Worm (Caenorhabditis elegans) whole organism, young adult: ENCODE measurements around the gene T08B6.1.
A peak's percentile ranks its signal among the peaks of the same experiment; 100 is the strongest.

Source experiments
- B0035.1 ChIP-seq: sonication (generic microtip); optimal IDR thresholded peaks from 2 replicates; lab custom pipeline; 2016; ENCODE audit warnings: missing genetic modification characterization, mild to moderate bottlenecking, missing compliant biosample characterization, missing genotype, missing genetic modification reagents
- B0261.1 ChIP-seq: sonication (generic microtip); optimal IDR thresholded peaks from 2 replicates; lab custom pipeline; 2016; ENCODE audit warnings: mild to moderate bottlenecking, missing genetic modification characterization, moderate library complexity, missing compliant biosample characterization
- C06A6.2 ChIP-seq: fragments of 200-800 bp; sonication (Bioruptor generic); conservative IDR thresholded peaks from 2 replicates; pipeline ENCODE4 v1.3.6; 2022; ENCODE audit warnings: missing genetic modification characterization, missing compliant biosample characterization
- C17E4.6 ChIP-seq: fragments of 200-800 bp; sonication (Bioruptor generic); IDR thresholded peaks from 2 replicates; pipeline ENCODE4 v1.3.6; 2022; ENCODE audit warnings: missing genetic modification reagents, missing genetic modification characterization, missing compliant biosample characterization
- F10E7.11 ChIP-seq: sonication (generic microtip); optimal IDR thresholded peaks from 2 replicates; lab custom pipeline; 2017; ENCODE audit warnings: mild to moderate bottlenecking, missing genetic modification characterization, moderate library complexity, missing compliant biosample characterization
- F22D6.2 ChIP-seq: sonication (generic microtip); optimal IDR thresholded peaks from 2 replicates; lab custom pipeline; 2016; ENCODE audit warnings: mild to moderate bottlenecking, missing genetic modification characterization, missing compliant biosample characterization
- F33H1.4 ChIP-seq: fragments of 200-800 bp; sonication (Bioruptor generic); IDR thresholded peaks from 2 replicates; pipeline ENCODE4 v1.3.6; 2022; ENCODE audit warnings: missing genetic modification reagents, missing genetic modification characterization, missing compliant biosample characterization
- F52B5.7 ChIP-seq: sonication (generic microtip); optimal IDR thresholded peaks from 2 replicates; lab custom pipeline; 2016; ENCODE audit warnings: mild to moderate bottlenecking, missing genetic modification characterization, missing compliant biosample characterization
- F57C9.4 ChIP-seq: sonication (generic microtip); optimal IDR thresholded peaks from 2 replicates; lab custom pipeline; 2017; ENCODE audit warnings: mild to moderate bottlenecking, missing genetic modification characterization, missing compliant biosample characterization
- K12H6.12 ChIP-seq: fragments of 200-800 bp; sonication (Bioruptor generic); optimal IDR thresholded peaks from 2 replicates; lab custom pipeline; 2018; ENCODE audit warnings: mild to moderate bottlenecking, missing genetic modification characterization, missing compliant biosample characterization
- T26A5.8 ChIP-seq: sonication (generic microtip); optimal IDR thresholded peaks from 2 replicates; lab custom pipeline; 2016; ENCODE audit warnings: missing genetic modification characterization, missing compliant biosample characterization
- Y53G8AR.9 ChIP-seq: fragments of 200-800 bp; sonication (Bioruptor generic); conservative IDR thresholded peaks from 2 replicates; pipeline ENCODE4 v1.3.6; 2022; ENCODE audit warnings: missing genetic modification reagents, missing genetic modification characterization, missing compliant biosample characterization
- Y56A3A.18 ChIP-seq: fragments of 200-800 bp; sonication (Bioruptor generic); IDR thresholded peaks from 2 replicates; pipeline ENCODE4 v1.3.6; 2022; ENCODE audit warnings: missing genetic modification reagents, missing genetic modification characterization, missing compliant biosample characterization
- Y79H2A.3 ChIP-seq: fragments of 200-800 bp; sonication (Bioruptor generic); conservative IDR thresholded peaks from 2 replicates; pipeline ENCODE4 v1.3.6; 2022; ENCODE audit warnings: missing genetic modification reagents, missing genetic modification characterization, missing compliant biosample characterization
- Y95B8A.8 ChIP-seq: fragments of 200-800 bp; sonication (Bioruptor generic); IDR thresholded peaks from 2 replicates; pipeline ENCODE4 v1.3.6; 2022; ENCODE audit warnings: missing genetic modification reagents, missing genetic modification characterization, missing compliant biosample characterization
- ZK185.1 ChIP-seq: sonication (generic microtip); optimal IDR thresholded peaks from 2 replicates; lab custom pipeline; 2016; ENCODE audit warnings: mild to moderate bottlenecking, missing genetic modification characterization, missing compliant biosample characterization; ENCODE audit not compliant: poor library complexity, severe bottlenecking
- ama-1 ChIP-seq, 3 experiments: fragments of 150-350 bp in 1 of 3; sonication (generic microtip) in 2 of 3; optimal IDR thresholded peaks; 2 replicates each; lab custom pipeline; 2014 to 2018; ENCODE audit warnings: missing biosample characterization in 2 of 3, missing genetic modification characterization in 2 of 3, missing genetic modification reagents in 2 of 3
- aptf-2 ChIP-seq: fragments of 200-800 bp; sonication (Bioruptor generic); conservative IDR thresholded peaks from 2 replicates; pipeline ENCODE4 v1.3.6; 2022; ENCODE audit warnings: missing genetic modification reagents, missing genetic modification characterization, missing compliant biosample characterization
- attf-3 ChIP-seq: fragments of 200-800 bp; sonication (Bioruptor generic); conservative IDR thresholded peaks from 2 replicates; pipeline ENCODE4 v1.3.6; 2022; ENCODE audit warnings: missing genetic modification reagents, missing genetic modification characterization, missing compliant biosample characterization
- attf-5 ChIP-seq: fragments of 200-800 bp; sonication (Bioruptor generic); optimal IDR thresholded peaks from 2 replicates; lab custom pipeline; 2018; ENCODE audit warnings: mild to moderate bottlenecking, missing genetic modification characterization, missing compliant biosample characterization
- bed-1 ChIP-seq: fragments of 200-800 bp; sonication (Bioruptor generic); IDR thresholded peaks from 2 replicates; pipeline ENCODE4 v1.3.6; 2022; ENCODE audit warnings: missing genetic modification reagents, missing genetic modification characterization, missing compliant biosample characterization
- bed-2 ChIP-seq: fragments of 200-800 bp; sonication (Bioruptor generic); IDR thresholded peaks from 2 replicates; pipeline ENCODE4 v1.3.6; 2022; ENCODE audit warnings: missing genetic modification reagents, missing genetic modification characterization, missing compliant biosample characterization
- cebp-1 ChIP-seq, 2 experiments: fragments of 200-800 bp in 1 of 2; sonication (Bioruptor generic) in 1 of 2; sonication (generic microtip) in 1 of 2; IDR thresholded peaks in 1 of 2; optimal IDR thresholded peaks in 1 of 2; 2 replicates each; pipeline versions ENCODE4 v1.3.6 to Lab custom; 2017 to 2022; ENCODE audit warnings: missing compliant biosample characterization in 2 of 2, missing genetic modification characterization in 2 of 2, mild to moderate bottlenecking in 1 of 2, missing genetic modification reagents in 1 of 2, moderate library complexity in 1 of 2
- ceh-58 ChIP-seq: fragments of 200-800 bp; sonication (Bioruptor generic); IDR thresholded peaks from 2 replicates; pipeline ENCODE4 v1.3.6; 2022; ENCODE audit warnings: missing genetic modification characterization, missing compliant biosample characterization
- ceh-91 ChIP-seq: fragments of 200-800 bp; sonication (Bioruptor generic); IDR thresholded peaks from 2 replicates; pipeline ENCODE4 v1.3.6; 2022; ENCODE audit warnings: missing genetic modification reagents, missing genetic modification characterization, missing compliant biosample characterization
- chd-7 ChIP-seq: sonication (generic microtip); optimal IDR thresholded peaks from 2 replicates; lab custom pipeline; 2016; ENCODE audit warnings: mild to moderate bottlenecking, missing genetic modification characterization, moderate library complexity, missing compliant biosample characterization
- dox-1 ChIP-seq: fragments of 200-800 bp; sonication (Bioruptor generic); IDR thresholded peaks from 2 replicates; pipeline ENCODE4 v1.3.6; 2022; ENCODE audit warnings: missing genetic modification reagents, missing genetic modification characterization, missing compliant biosample characterization
- dpff-1 ChIP-seq: sonication (generic microtip); optimal IDR thresholded peaks from 2 replicates; lab custom pipeline; 2017; ENCODE audit warnings: mild to moderate bottlenecking, missing genetic modification characterization, missing compliant biosample characterization
- dpl-1 ChIP-seq: fragments of 150-350 bp; optimal IDR thresholded peaks from 2 replicates; lab custom pipeline; 2014; ENCODE audit warnings: missing biosample characterization, missing genetic modification reagents, missing genetic modification characterization
- egl-44 ChIP-seq: fragments of 200-800 bp; sonication (Bioruptor generic); IDR thresholded peaks from 2 replicates; pipeline ENCODE4 v1.3.6; 2022; ENCODE audit warnings: missing genetic modification reagents, missing genetic modification characterization, missing compliant biosample characterization
- him-1 ChIP-seq: sonication (generic microtip); optimal IDR thresholded peaks from 2 replicates; lab custom pipeline; 2016; ENCODE audit warnings: missing genotype, missing genetic modification reagents, missing genetic modification characterization, missing compliant biosample characterization
- hmg-20 ChIP-seq: fragments of 200-800 bp; sonication (Bioruptor generic); IDR thresholded peaks from 2 replicates; pipeline ENCODE4 v1.3.6; 2022; ENCODE audit warnings: missing genetic modification reagents, missing genetic modification characterization, missing compliant biosample characterization
- hsf-1 ChIP-seq: fragments of 200-800 bp; sonication (Bioruptor generic); IDR thresholded peaks from 2 replicates; pipeline ENCODE4 v1.3.6; 2022; ENCODE audit warnings: missing genetic modification reagents, missing genetic modification characterization, missing compliant biosample characterization
- let-607 ChIP-seq, 2 experiments: fragments of 200-800 bp in 1 of 2; sonication (Bioruptor generic) in 1 of 2; sonication (generic microtip) in 1 of 2; optimal IDR thresholded peaks; 2 replicates each; lab custom pipeline; 2016 to 2018; ENCODE audit warnings: mild to moderate bottlenecking in 2 of 2, missing compliant biosample characterization in 2 of 2, missing genetic modification characterization in 2 of 2, moderate library complexity in 2 of 2, missing genotype in 1 of 2
- lsl-1 ChIP-seq: fragments of 200-800 bp; sonication (Bioruptor generic); optimal IDR thresholded peaks from 2 replicates; lab custom pipeline; 2018; ENCODE audit warnings: mild to moderate bottlenecking, missing genetic modification characterization, moderate library complexity, missing compliant biosample characterization
- mxl-1 ChIP-seq: sonication (generic microtip); optimal IDR thresholded peaks from 2 replicates; lab custom pipeline; 2016; ENCODE audit warnings: missing genetic modification characterization, missing compliant biosample characterization
- nhr-27 ChIP-seq: fragments of 200-800 bp; sonication (Bioruptor generic); optimal IDR thresholded peaks from 2 replicates; lab custom pipeline; 2018; ENCODE audit warnings: mild to moderate bottlenecking, missing genetic modification characterization, moderate library complexity, missing compliant biosample characterization
- nhr-80 ChIP-seq: sonication (generic microtip); optimal IDR thresholded peaks from 2 replicates; lab custom pipeline; 2016; ENCODE audit warnings: missing genetic modification characterization, missing compliant biosample characterization
- nhr-90 ChIP-seq: sonication (generic microtip); optimal IDR thresholded peaks from 2 replicates; lab custom pipeline; 2016; ENCODE audit warnings: missing genotype, mild to moderate bottlenecking, missing genetic modification characterization, missing compliant biosample characterization
- rcor-1 ChIP-seq: fragments of 200-800 bp; sonication (Bioruptor generic); IDR thresholded peaks from 2 replicates; pipeline ENCODE4 v1.3.6; 2022; ENCODE audit warnings: missing genetic modification reagents, missing genetic modification characterization, missing compliant biosample characterization
- rpc-1 ChIP-seq, 2 experiments: fragments of 150-350 bp in 1 of 2; sonication (generic microtip) in 1 of 2; optimal IDR thresholded peaks; 2 replicates each; lab custom pipeline; 2014 to 2018; ENCODE audit warnings: missing biosample characterization in 1 of 2, missing genetic modification characterization in 1 of 2, missing genetic modification reagents in 1 of 2, missing genotype in 1 of 2
- snpc-3.4 ChIP-seq: sonication (generic microtip); optimal IDR thresholded peaks from 2 replicates; lab custom pipeline; 2017; ENCODE audit warnings: missing genetic modification characterization, mild to moderate bottlenecking, missing compliant biosample characterization, antibody characterized with exemption, moderate library complexity, missing genotype, missing genetic modification reagents
- somi-1 ChIP-seq: fragments of 200-800 bp; sonication (Bioruptor generic); optimal IDR thresholded peaks from 2 replicates; lab custom pipeline; 2018; ENCODE audit warnings: mild to moderate bottlenecking, missing genetic modification characterization, missing compliant biosample characterization
- unc-62 ChIP-seq: fragments of 150-350 bp; optimal IDR thresholded peaks from 2 replicates; lab custom pipeline; 2014; ENCODE audit warnings: missing biosample characterization, missing genetic modification reagents, missing genetic modification characterization
- ztf-18 ChIP-seq: sonication (generic microtip); optimal IDR thresholded peaks from 2 replicates; lab custom pipeline; 2016; ENCODE audit warnings: missing genotype, mild to moderate bottlenecking, missing genetic modification characterization, missing compliant biosample characterization
- ztf-22 ChIP-seq: fragments of 200-800 bp; sonication (Bioruptor generic); optimal IDR thresholded peaks from 2 replicates; lab custom pipeline; 2018; ENCODE audit warnings: mild to moderate bottlenecking, missing genetic modification characterization, moderate library complexity, missing compliant biosample characterization

The T08B6.1 gene

ce11 chrIV:4883984-4884383 lies 3.2 kb downstream of the T08B6.1 start, which contains the start of gene str-166:
str-166 (plus strand) TSS chrIV:4884284.
- TF ChIP-seq attf-5 (GFP tag; lab: Kevin White, UChicago) = no peak
- no peak for TF ChIP-seq him-1 (tag; lab: Kevin White, UChicago)
- no peak for TF ChIP-seq rcor-1 (GFP tag; lab: Robert Waterston, UW)
- no peak for TF ChIP-seq hsf-1 (GFP tag; lab: Robert Waterston, UW)
- no peak for TF ChIP-seq let-607 (tag; optimal IDR thresholded peaks at IDR 0.05; lab: Kevin White, UChicago)
- no peak for TF ChIP-seq dpff-1 (tag; lab: Kevin White, UChicago)
- no peak for TF ChIP-seq F33H1.4 (GFP tag; lab: Robert Waterston, UW)
- TF ChIP-seq rpc-1 (optimal IDR thresholded peaks at IDR 0.05; lab: Kevin White, UChicago) = no peak
- no peak for TF ChIP-seq rpc-1 (tag; optimal IDR thresholded peaks at IDR 0.05; lab: Kevin White, UChicago)
- TF ChIP-seq ceh-91 (GFP tag; lab: Robert Waterston, UW) = no peak

- TF ChIP-seq chd-7 (tag; lab: Kevin White, UChicago) = no peak
- TF ChIP-seq Y79H2A.3 (GFP tag; lab: Robert Waterston, UW) = no peak
- peak; percentile 48 for TF ChIP-seq ama-1 (optimal IDR thresholded peaks at IDR 0.05; lab: Kevin White, UChicago)
- TF ChIP-seq ama-1 (GFP tag; optimal IDR thresholded peaks at IDR 0.05; lab: Kevin White, UChicago) = no peak
- TF ChIP-seq T26A5.8 (tag; lab: Kevin White, UChicago) = peak; percentile 45
- no peak; the same call in 1 of the 2 replicates for TF ChIP-seq attf-3 (GFP tag; lab: Robert Waterston, UW)
- no peak for TF ChIP-seq ceh-58 (GFP tag; lab: Robert Waterston, UW)
- peak; percentile 97 for TF ChIP-seq snpc-3.4 (tag; lab: Kevin White, UChicago)
- no peak for TF ChIP-seq ZK185.1 (tag; lab: Kevin White, UChicago)
- TF ChIP-seq dox-1 (GFP tag; lab: Robert Waterston, UW) = no peak
- TF ChIP-seq F57C9.4 (tag; lab: Kevin White, UChicago) = no peak
- peak; percentile 75 for TF ChIP-seq lsl-1 (GFP tag; lab: Kevin White, UChicago)
- 0 out of 2 replicates have a peak, but pooled peaks have one; percentile 58 for TF ChIP-seq Y95B8A.8
- TF ChIP-seq mxl-1 (tag; lab: Kevin White, UChicago) = peak; percentile 13
- TF ChIP-seq K12H6.12 (tag; lab: Kevin White, UChicago) = no peak
- no peak for TF ChIP-seq bed-2
- no peak for TF ChIP-seq nhr-80 (tag; lab: Kevin White, UChicago)
- TF ChIP-seq C17E4.6 (GFP tag; lab: Robert Waterston, UW) = peak; percentile 42; the same call in 1 of the 2 replicates
- no peak for TF ChIP-seq F22D6.2 (tag; lab: Kevin White, UChicago)
- no peak for TF ChIP-seq ztf-22 (GFP tag; lab: Kevin White, UChicago)
- no peak for TF ChIP-seq cebp-1 (GFP tag; IDR thresholded peaks at IDR 0.05; lab: Robert Waterston, UW)
- TF ChIP-seq cebp-1 (tag; optimal IDR thresholded peaks at IDR 0.05; lab: Kevin White, UChicago) = no peak
- no peak for TF ChIP-seq F10E7.11 (tag; lab: Kevin White, UChicago)
- TF ChIP-seq hmg-20 (GFP tag; lab: Robert Waterston, UW) = no peak; the same call in 1 of the 2 replicates
- TF ChIP-seq Y56A3A.18 = peak; percentile 79; the same call in 1 of the 2 replicates
- TF ChIP-seq ztf-18 (tag; lab: Kevin White, UChicago) = peak; percentile 46
- TF ChIP-seq F52B5.7 (tag; lab: Kevin White, UChicago) = no peak
- TF ChIP-seq somi-1 (GFP tag; lab: Kevin White, UChicago) = no peak
- no peak for TF ChIP-seq nhr-90 (tag; lab: Kevin White, UChicago)
- TF ChIP-seq egl-44 (GFP tag; lab: Robert Waterston, UW) = 0 out of 2 replicates have a peak, but pooled peaks have one; percentile 12
- TF ChIP-seq unc-62 (GFP tag; lab: Kevin White, UChicago) = no peak
- no peak for TF ChIP-seq C06A6.2 (GFP tag; lab: Robert Waterston, UW)
- no peak for TF ChIP-seq B0035.1
- no peak for TF ChIP-seq bed-1
- TF ChIP-seq dpl-1 (GFP tag; lab: Kevin White, UChicago) = no peak
- peak; percentile 24 for TF ChIP-seq nhr-27
- TF ChIP-seq B0261.1 (tag; lab: Kevin White, UChicago) = peak; percentile 24
- no peak for TF ChIP-seq aptf-2 (GFP tag; lab: Robert Waterston, UW)
- TF ChIP-seq Y53G8AR.9 (GFP tag; lab: Robert Waterston, UW) = peak; percentile 78
These were observed 6.5 kb downstream of the T08B6.1 start for ce11 chrIV:4880634-4881033.
